Fruit fly (Drosophila melanogaster) whole organism, wandering third instar larva: ENCODE data around the gene Arglu1.

ENCODE experiments used
- HLH106 ChIP-seq: fragments of 200-800 bp; optimal IDR thresholded peaks from 3 replicates; lab custom pipeline; 2019; ENCODE audit warnings: missing biosample characterization, mild to moderate bottlenecking, missing genetic modification characterization, moderate library complexity
- Hr78 ChIP-seq: fragments of >200 bp; optimal IDR thresholded peaks from 2 replicates; lab custom pipeline; 2017; ENCODE audit warnings: missing biosample characterization, missing genetic modification characterization
- Mio ChIP-seq: sonication (Bioruptor generic); optimal IDR thresholded peaks from 2 replicates; lab custom pipeline; 2016; ENCODE audit warnings: missing biosample characterization, missing genetic modification characterization
- N ChIP-seq: fragments of >200 bp; optimal IDR thresholded peaks from 2 replicates; lab custom pipeline; 2018; ENCODE audit warnings: missing biosample characterization, missing external identifiers, missing genetic modification characterization
- Vsx2 ChIP-seq: fragments of 200-300, 225-300 bp; sonication (Bioruptor generic); optimal IDR thresholded peaks from 2 replicates; lab custom pipeline; 2018; ENCODE audit warnings: missing biosample characterization, missing genetic modification characterization; ENCODE audit not compliant: partially characterized antibody
- fru ChIP-seq: fragments of 200-800 bp; sonication (Bioruptor generic); optimal IDR thresholded peaks from 3 replicates; lab custom pipeline; 2016; ENCODE audit warnings: missing biosample characterization, mild to moderate bottlenecking, missing genetic modification characterization
- h ChIP-seq: fragments of 200-800 bp; sonication (Bioruptor generic); optimal IDR thresholded peaks from 3 replicates; lab custom pipeline; 2016; ENCODE audit warnings: missing biosample characterization, mild to moderate bottlenecking, missing genetic modification characterization
- pan ChIP-seq: fragments of >200 bp; optimal IDR thresholded peaks from 2 replicates; lab custom pipeline; 2017
- psq ChIP-seq: fragments of 200-800 bp; sonication (Bioruptor generic); optimal IDR thresholded peaks from 3 replicates; lab custom pipeline; 2017; ENCODE audit warnings: missing biosample characterization, mild to moderate bottlenecking, missing genetic modification characterization, moderate library complexity
- sage ChIP-seq: fragments of 200-800 bp; sonication (Bioruptor generic); optimal IDR thresholded peaks from 2 replicates; lab custom pipeline; 2016; ENCODE audit warnings: missing biosample characterization, mild to moderate bottlenecking, missing genetic modification characterization
- sv ChIP-seq: fragments of 200-800 bp; sonication (Bioruptor generic); optimal IDR thresholded peaks from 3 replicates; lab custom pipeline; 2016; ENCODE audit warnings: missing biosample characterization, missing genetic modification characterization
- usp ChIP-seq: fragments of >200 bp; optimal IDR thresholded peaks from 2 replicates; lab custom pipeline; 2017; ENCODE audit warnings: missing biosample characterization, missing genetic modification characterization

dm6 chr2L:9924765-9925164 is 13.2 kb downstream of the Arglu1 start, which contains the start of the genes TbCMF46 and CG42366:
- TF ChIP-seq N (GFP tag; lab: Kevin White, UChicago) = no peak
- TF ChIP-seq Mio (GFP tag; lab: Kevin White, UChicago) = no peak
- TF ChIP-seq fru (GFP tag; lab: Kevin White, UChicago) = no peak
- no peak for TF ChIP-seq h (GFP tag; lab: Kevin White, UChicago)
- no peak for TF ChIP-seq sage
- TF ChIP-seq HLH106 = no peak
- no peak for TF ChIP-seq sv (GFP tag; lab: Kevin White, UChicago)
- no peak for TF ChIP-seq pan (lab: Kevin White, UChicago)
- TF ChIP-seq usp = no peak
- TF ChIP-seq psq (GFP tag; lab: Kevin White, UChicago) = no peak
- TF ChIP-seq Vsx2 (GFP tag; lab: Kevin White, UChicago) = no peak
- TF ChIP-seq Hr78 (GFP tag; lab: Kevin White, UChicago) = no peak
